Worm (Caenorhabditis elegans) whole organism, L3 larva: ENCODE data around the gene nspc-18.

Experiments used
- ZK546.5 ChIP-seq: sonication (generic microtip); optimal IDR thresholded peaks from 2 replicates; lab custom pipeline; 2017; ENCODE audit warnings: missing biosample characterization, missing genetic modification characterization
- ama-1 ChIP-seq: fragments of 150-350 bp; optimal IDR thresholded peaks from 2 replicates; lab custom pipeline; 2018
- ceh-16 ChIP-seq: sonication (generic microtip); optimal IDR thresholded peaks from 2 replicates; lab custom pipeline; 2017; ENCODE audit warnings: missing biosample characterization, missing genetic modification characterization
- ceh-28 ChIP-seq: fragments of 150-350 bp; optimal IDR thresholded peaks from 2 replicates; lab custom pipeline; 2014; ENCODE audit warnings: missing biosample characterization, missing genetic modification reagents, missing genetic modification characterization
- ceh-82 ChIP-seq: fragments of 150-350 bp; optimal IDR thresholded peaks from 2 replicates; lab custom pipeline; 2014; ENCODE audit warnings: missing biosample characterization, missing genetic modification characterization
- ceh-9 ChIP-seq: sonication (generic microtip); optimal IDR thresholded peaks from 2 replicates; lab custom pipeline; 2018; ENCODE audit warnings: missing biosample characterization, missing genetic modification characterization
- egl-27 ChIP-seq: sonication (generic microtip); optimal IDR thresholded peaks from 4 replicates; lab custom pipeline; 2017; ENCODE audit warnings: missing biosample characterization, missing genetic modification reagents, missing genetic modification characterization
- egl-5 ChIP-seq: fragments of 150-350 bp; optimal IDR thresholded peaks from 2 replicates; lab custom pipeline; 2017; ENCODE audit warnings: missing biosample characterization, missing genetic modification reagents, missing genetic modification characterization, inconsistent platforms
- elt-2 ChIP-seq: sonication (generic microtip); optimal IDR thresholded peaks from 2 replicates; lab custom pipeline; 2016; ENCODE audit warnings: missing genetic modification reagents, mild to moderate bottlenecking, missing genetic modification characterization, missing compliant biosample characterization
- fkh-10 ChIP-seq: sonication (generic microtip); optimal IDR thresholded peaks from 2 replicates; lab custom pipeline; 2017; ENCODE audit warnings: missing biosample characterization, missing genetic modification reagents, missing genetic modification characterization
- fkh-2 ChIP-seq: fragments of 150-350 bp; optimal IDR thresholded peaks from 2 replicates; lab custom pipeline; 2014; ENCODE audit warnings: missing biosample characterization, missing genetic modification reagents, missing genetic modification characterization
- fos-1 ChIP-seq: fragments of 150-350 bp; optimal IDR thresholded peaks from 2 replicates; lab custom pipeline; 2014; ENCODE audit warnings: missing biosample characterization, missing genetic modification characterization
- jun-1 ChIP-seq: fragments of 150-350 bp; optimal IDR thresholded peaks from 2 replicates; lab custom pipeline; 2014; ENCODE audit warnings: missing biosample characterization, missing genetic modification reagents, missing genetic modification characterization
- lin-15B ChIP-seq: fragments of 150-350 bp; optimal IDR thresholded peaks from 2 replicates; lab custom pipeline; 2014; ENCODE audit warnings: missing biosample characterization, missing genetic modification characterization
- mdl-1 ChIP-seq: fragments of 150-350 bp; optimal IDR thresholded peaks from 2 replicates; lab custom pipeline; 2014; ENCODE audit warnings: missing biosample characterization, missing genetic modification characterization
- nhr-11 ChIP-seq: fragments of 150-350 bp; optimal IDR thresholded peaks from 2 replicates; lab custom pipeline; 2014; ENCODE audit warnings: missing biosample characterization, missing genetic modification characterization
- nhr-237 ChIP-seq: fragments of 150-350 bp; optimal IDR thresholded peaks from 2 replicates; lab custom pipeline; 2014; ENCODE audit warnings: missing biosample characterization, missing genetic modification characterization
- nhr-28 ChIP-seq: fragments of 150-350 bp; optimal IDR thresholded peaks from 2 replicates; lab custom pipeline; 2014; ENCODE audit warnings: missing biosample characterization, missing genetic modification characterization
- nhr-43 ChIP-seq: sonication (generic microtip); optimal IDR thresholded peaks from 2 replicates; lab custom pipeline; 2016; ENCODE audit warnings: mild to moderate bottlenecking, missing genetic modification characterization, missing compliant biosample characterization; ENCODE audit not compliant: poor library complexity, severe bottlenecking
- nhr-67 ChIP-seq: fragments of 150-350 bp; optimal IDR thresholded peaks from 2 replicates; lab custom pipeline; 2014; ENCODE audit warnings: missing biosample characterization, missing genetic modification characterization
- nhr-76 ChIP-seq: fragments of 150-350 bp; sonication (generic microtip); optimal IDR thresholded peaks from 5 replicates; lab custom pipeline; 2014; ENCODE audit warnings: missing biosample characterization, missing genetic modification characterization
- pha-4 ChIP-seq: fragments of 150-350 bp; optimal IDR thresholded peaks from 2 replicates; lab custom pipeline; 2014; ENCODE audit warnings: missing biosample characterization, missing genetic modification reagents, missing genetic modification characterization
- pqm-1 ChIP-seq: fragments of 150-350 bp; optimal IDR thresholded peaks from 2 replicates; lab custom pipeline; 2017; ENCODE audit warnings: missing biosample characterization, missing genetic modification characterization, inconsistent platforms
- skn-1 ChIP-seq: fragments of 150-350 bp; optimal IDR thresholded peaks from 2 replicates; lab custom pipeline; 2014; ENCODE audit warnings: missing biosample characterization, missing genetic modification characterization
- snpc-4 ChIP-seq: fragments of 150-350 bp; optimal IDR thresholded peaks from 2 replicates; lab custom pipeline; 2014; ENCODE audit warnings: missing biosample characterization, missing genetic modification characterization
- tbx-2 ChIP-seq: sonication (generic microtip); optimal IDR thresholded peaks from 2 replicates; lab custom pipeline; 2016; ENCODE audit warnings: mild to moderate bottlenecking, missing genetic modification characterization, missing compliant biosample characterization
- unc-39 ChIP-seq: sonication (generic microtip); optimal IDR thresholded peaks from 4 replicates; lab custom pipeline; 2017; ENCODE audit warnings: missing biosample characterization, missing genetic modification characterization
- unc-62 ChIP-seq: fragments of 150-350 bp; sonication (generic microtip); optimal IDR thresholded peaks from 4 replicates; lab custom pipeline; 2014; ENCODE audit warnings: missing biosample characterization, missing genetic modification reagents, missing genetic modification characterization
- zag-1 ChIP-seq: fragments of 150-350 bp; optimal IDR thresholded peaks from 2 replicates; lab custom pipeline; 2014; ENCODE audit warnings: missing biosample characterization, missing genetic modification characterization
- ztf-11 ChIP-seq: fragments of 150-350 bp; optimal IDR thresholded peaks from 2 replicates; lab custom pipeline; 2014; ENCODE audit warnings: missing biosample characterization, missing genetic modification characterization
- ztf-4 ChIP-seq: fragments of 150-350 bp; optimal IDR thresholded peaks from 2 replicates; lab custom pipeline; 2014; ENCODE audit warnings: missing biosample characterization, missing genetic modification characterization

Gene nspc-18

DNA sequence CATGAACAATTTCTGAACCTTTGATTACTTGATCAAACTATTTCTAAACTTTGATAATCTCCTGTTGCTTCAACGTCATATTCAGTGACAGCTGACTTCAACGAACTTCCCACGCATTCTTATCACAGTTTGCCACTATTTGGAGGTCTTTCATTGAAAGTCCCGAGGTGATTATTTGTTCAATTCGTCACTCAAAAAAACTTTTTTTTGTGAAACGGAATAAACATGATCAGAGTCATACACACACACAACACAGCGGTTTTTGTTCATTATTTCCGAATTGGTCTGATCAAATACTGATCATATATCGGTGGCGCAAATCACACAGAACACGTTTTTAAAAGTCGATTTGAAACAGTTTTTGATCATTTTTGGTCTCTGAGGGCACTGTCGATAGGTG is 28.9 kb upstream of the nspc-18 start:
- no peak for TF ChIP-seq skn-1
- TF ChIP-seq ZK546.5 (tag; lab: Kevin White, UChicago): no peak
- no peak for TF ChIP-seq nhr-76 (tag; lab: Kevin White, UChicago)
- no peak for TF ChIP-seq nhr-11
- no peak for TF ChIP-seq fkh-10 (GFP tag; lab: Kevin White, UChicago)
- TF ChIP-seq nhr-67 (tag; lab: Kevin White, UChicago): no peak
- TF ChIP-seq nhr-43 (tag; lab: Kevin White, UChicago): no peak
- TF ChIP-seq nhr-28: no peak
- no peak for TF ChIP-seq ceh-9 (tag; lab: Kevin White, UChicago)
- no peak for TF ChIP-seq lin-15B (tag; lab: Kevin White, UChicago)
- no peak for TF ChIP-seq ama-1 (lab: Kevin White, UChicago)
- TF ChIP-seq ztf-11 (tag; lab: Kevin White, UChicago): no peak
- no peak for TF ChIP-seq ztf-4 (tag; lab: Kevin White, UChicago)
- no peak for TF ChIP-seq mdl-1 (tag; lab: Kevin White, UChicago)
- no peak for TF ChIP-seq snpc-4
- no peak for TF ChIP-seq elt-2 (tag; lab: Kevin White, UChicago)
- no peak for TF ChIP-seq ceh-82 (tag; lab: Kevin White, UChicago)

DNA sequence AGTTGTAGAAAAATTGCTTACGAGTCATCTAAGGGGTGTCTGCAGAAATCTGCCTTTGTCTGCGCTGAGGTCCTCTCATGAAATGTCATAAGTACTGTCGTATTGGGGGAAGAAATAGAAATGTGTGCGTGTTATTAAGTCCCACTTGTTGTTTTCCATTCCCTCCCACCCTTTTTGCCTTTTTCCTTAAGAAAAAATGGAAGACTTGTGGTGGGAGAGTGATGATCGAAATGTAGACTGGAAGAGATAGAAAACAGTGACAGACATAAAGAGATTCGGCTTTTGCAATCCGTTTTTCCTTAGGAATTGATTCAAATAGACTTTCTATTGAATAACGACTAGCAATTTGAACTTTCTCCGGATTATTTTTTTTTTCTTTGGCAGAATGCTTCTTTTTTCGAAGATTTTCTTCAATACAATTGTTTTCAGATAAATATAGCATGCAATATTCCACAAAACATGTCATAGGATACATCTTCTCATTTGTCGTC is 22.3 kb upstream of the nspc-18 start, which contains the start of gene ram-5:
Gene ram-5 (plus strand): TSS at position 441 of the 491 bp plus-strand sequence.
- TF ChIP-seq fkh-2 (tag; lab: Kevin White, UChicago): no peak
- no peak for TF ChIP-seq ceh-82 (tag; lab: Kevin White, UChicago)
- TF ChIP-seq ceh-28 (tag; lab: Kevin White, UChicago): no peak
- TF ChIP-seq pha-4: no peak

DNA sequence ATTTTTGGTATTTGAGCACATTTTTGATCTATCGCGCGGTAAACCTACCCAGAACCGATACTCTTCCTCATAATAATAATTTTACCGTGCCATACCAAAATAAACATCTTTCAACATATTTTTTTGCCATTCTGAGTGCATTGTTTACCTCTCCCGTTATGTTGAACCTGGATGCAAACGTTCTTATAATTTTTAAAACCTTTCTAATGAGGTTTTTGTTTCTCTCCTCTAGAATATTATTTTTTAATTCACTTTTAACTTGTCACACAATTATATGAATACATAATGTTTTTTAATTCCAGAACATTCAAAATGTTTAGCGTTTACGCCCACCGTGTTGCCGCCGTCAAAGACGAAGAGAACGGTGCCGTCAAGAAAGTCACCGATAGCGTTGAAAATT is 18.1 kb upstream of the nspc-18 start, which contains the start of gene enri-2:
Gene enri-2 (plus strand): TSS at position 301 of the 400 bp plus-strand sequence.
- TF ChIP-seq fkh-2 (tag; lab: Kevin White, UChicago): no peak
- TF ChIP-seq ceh-16 (tag; lab: Kevin White, UChicago): no peak
- TF ChIP-seq ZK546.5 (tag; lab: Kevin White, UChicago): no peak
- no peak for TF ChIP-seq fos-1 (tag; lab: Kevin White, UChicago)
- TF ChIP-seq unc-62 (GFP tag; lab: Kevin White, UChicago): no peak
- TF ChIP-seq nhr-67 (tag; lab: Kevin White, UChicago): no peak
- TF ChIP-seq ama-1 (lab: Kevin White, UChicago): no peak

DNA sequence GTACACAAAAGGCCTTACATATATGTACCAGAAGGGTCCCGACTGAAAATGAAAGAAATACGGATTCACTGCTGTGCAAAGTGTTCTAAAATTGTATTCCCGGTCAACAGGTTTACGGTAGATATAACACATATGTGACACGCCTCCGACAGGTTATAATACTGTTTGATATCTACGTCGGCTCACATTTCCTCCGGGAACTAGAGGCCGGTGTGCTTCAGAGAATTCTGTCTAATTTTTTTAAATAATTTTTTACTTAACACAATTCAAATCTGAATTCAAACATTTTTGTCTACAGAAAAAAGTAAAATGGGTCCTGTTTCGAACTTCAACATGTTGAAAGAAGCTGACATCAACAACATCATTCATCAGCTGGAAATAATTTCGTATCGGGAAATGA is 15.8 kb upstream of the nspc-18 start, which contains the start of gene T24C2.3:
Gene T24C2.3 (plus strand): TSS at position 301 of the 400 bp plus-strand sequence.
- TF ChIP-seq ama-1 (lab: Kevin White, UChicago): no peak
- no peak for TF ChIP-seq ceh-82 (tag; lab: Kevin White, UChicago)
- no peak for TF ChIP-seq lin-15B (tag; lab: Kevin White, UChicago)
- no peak for TF ChIP-seq ztf-11 (tag; lab: Kevin White, UChicago)
- no peak for TF ChIP-seq jun-1 (tag; lab: Kevin White, UChicago)

DNA sequence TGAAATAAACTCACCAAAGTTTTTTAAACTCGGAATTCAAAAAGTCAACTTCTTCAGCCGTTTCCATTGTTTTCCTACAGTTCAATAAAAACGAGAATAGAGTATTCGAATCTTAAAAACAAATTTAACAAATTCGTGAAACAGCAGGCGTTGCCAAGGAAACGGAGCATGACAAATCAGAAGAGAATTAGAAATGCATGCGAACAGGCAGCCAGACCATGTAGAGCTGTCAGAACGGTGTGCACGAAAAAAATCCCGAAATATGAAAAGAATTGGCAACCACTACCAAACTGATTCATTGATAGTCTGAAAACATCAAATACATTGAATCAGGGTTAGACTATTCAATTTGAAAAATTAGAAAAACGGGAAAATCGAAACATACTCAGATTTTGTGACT is 14.5 kb upstream of the nspc-18 start, which contains the start of gene fbxa-81:
Gene fbxa-81 (minus strand): TSS at position 101 of the 400 bp plus-strand sequence.
- TF ChIP-seq pha-4 (no peak), unc-39 (tag; lab: Kevin White, UChicago) (no peak), egl-27 (tag; lab: Kevin White, UChicago) (no peak), mdl-1 (tag; lab: Kevin White, UChicago) (no peak)

DNA sequence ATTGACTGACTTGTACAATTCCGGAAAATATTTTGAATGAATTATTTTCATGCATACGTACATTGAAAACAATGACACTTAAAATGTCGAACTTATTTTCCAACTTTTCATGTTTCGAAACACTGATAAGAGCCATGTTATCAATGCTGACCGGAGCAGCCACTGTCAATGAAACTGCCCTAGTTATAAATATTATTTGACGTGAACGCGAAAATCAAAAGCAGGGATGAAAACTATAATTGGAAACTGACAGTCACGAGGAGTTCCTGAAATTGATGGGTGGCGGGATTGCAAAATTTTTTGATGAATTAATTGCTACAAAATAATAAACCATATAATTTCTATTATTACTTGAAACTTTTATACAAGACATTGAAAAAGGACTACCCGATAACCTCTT is 12.0 kb upstream of the nspc-18 start:
- TF ChIP-seq pqm-1 (tag; lab: Kevin White, UChicago) (peak; percentile 75), egl-5 (no peak), elt-2 (tag; lab: Kevin White, UChicago) (peak; percentile 80)
- TF ChIP-seq, all 47 proteins: peak for 2

DNA sequence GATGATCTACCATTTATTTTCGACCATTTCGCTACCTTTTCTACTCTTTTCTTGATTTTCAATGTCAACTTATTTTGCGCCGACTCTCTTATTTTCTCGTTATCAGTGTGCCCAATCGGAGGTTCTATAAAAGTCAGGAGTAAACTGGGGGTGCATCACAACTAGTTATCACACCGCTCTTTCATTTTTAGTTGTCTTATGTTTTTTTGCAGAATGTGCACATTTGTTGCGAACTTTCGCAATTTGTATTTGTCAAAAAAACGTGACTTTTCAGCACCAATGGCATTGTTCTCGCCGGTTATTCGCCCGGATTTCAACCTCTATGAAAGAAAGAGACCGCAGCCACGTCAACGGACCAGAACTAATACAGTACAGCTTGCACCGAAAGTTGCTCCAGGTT is 10.2 kb upstream of the nspc-18 start:
- no peak for TF ChIP-seq fkh-2 (tag; lab: Kevin White, UChicago)
- TF ChIP-seq ceh-28 (tag; lab: Kevin White, UChicago): no peak
- no peak for TF ChIP-seq nhr-67 (tag; lab: Kevin White, UChicago)
- no peak for TF ChIP-seq nhr-237 (tag; lab: Kevin White, UChicago)
- TF ChIP-seq tbx-2 (tag; lab: Kevin White, UChicago): no peak
- peak; percentile 41 for TF ChIP-seq pha-4
- TF ChIP-seq pqm-1 (tag; lab: Kevin White, UChicago): peak; percentile 67
- peak; percentile 66 for TF ChIP-seq elt-2 (tag; lab: Kevin White, UChicago)
- TF ChIP-seq zag-1: no peak
- no peak for TF ChIP-seq ceh-9 (tag; lab: Kevin White, UChicago)
